Fruit fly (Drosophila melanogaster) whole organism, embryonic: ENCODE measurements around the gene Utx.

Source experiments
- Aef1 ChIP-seq: fragments of 200-800 bp; sonication (Bioruptor generic); IDR thresholded peaks from 3 replicates; pipeline ENCODE4 v1.3.6; 2022; ENCODE audit warnings: missing biosample characterization, missing genetic modification characterization
- Antp ChIP-seq: fragments of 200-800 bp; sonication (Bioruptor generic); optimal IDR thresholded peaks from 3 replicates; lab custom pipeline; 2016; ENCODE audit warnings: missing biosample characterization, missing genetic modification characterization
- Atf6 ChIP-seq: fragments of 200-800 bp; sonication (Bioruptor generic); IDR thresholded peaks from 2 replicates; pipeline ENCODE4 v1.3.6; 2022; ENCODE audit warnings: missing biosample characterization, missing genetic modification characterization
- CG1024 ChIP-seq: fragments of 200-800 bp; sonication (Bioruptor generic); IDR thresholded peaks from 2 replicates; pipeline ENCODE4 v1.3.6; 2022; ENCODE audit warnings: missing biosample characterization, missing genetic modification characterization
- CG13287 ChIP-seq: fragments of 200-800 bp; sonication (Bioruptor generic); IDR thresholded peaks from 2 replicates; pipeline ENCODE4 v1.3.6; 2022; ENCODE audit warnings: missing biosample characterization, missing genetic modification characterization; ENCODE audit not compliant: partially characterized antibody
- CG13624 ChIP-seq: fragments of 200-800 bp; sonication (Bioruptor generic); optimal IDR thresholded peaks from 2 replicates; lab custom pipeline; 2016; ENCODE audit warnings: missing biosample characterization, missing genetic modification characterization
- CG14710 ChIP-seq: fragments of 200-800 bp; sonication (Bioruptor generic); optimal IDR thresholded peaks from 3 replicates; lab custom pipeline; 2019; ENCODE audit warnings: missing biosample characterization, mild to moderate bottlenecking, missing genetic modification characterization, moderate library complexity
- CG17802 ChIP-seq: fragments of 200-800 bp; sonication (Bioruptor generic); optimal IDR thresholded peaks from 2 replicates; lab custom pipeline; 2018; ENCODE audit warnings: missing biosample characterization, mild to moderate bottlenecking, missing genetic modification characterization, moderate library complexity
- CG17912 ChIP-seq: fragments of 200-800 bp; sonication (Bioruptor generic); optimal IDR thresholded peaks from 2 replicates; lab custom pipeline; 2018; ENCODE audit warnings: missing biosample characterization, mild to moderate bottlenecking, missing genetic modification characterization
- CG1792 ChIP-seq: fragments of 200-800 bp; sonication (Bioruptor generic); optimal IDR thresholded peaks from 2 replicates; lab custom pipeline; 2016; ENCODE audit warnings: missing biosample characterization, missing genetic modification characterization
- CG32767 ChIP-seq: fragments of 200-800 bp; sonication (Bioruptor generic); IDR thresholded peaks from 2 replicates; pipeline ENCODE4 v1.3.6; 2022; ENCODE audit warnings: missing biosample characterization, missing genetic modification characterization
- CG3838 ChIP-seq: fragments of 200-800 bp; sonication (Bioruptor generic); optimal IDR thresholded peaks from 3 replicates; lab custom pipeline; 2016; ENCODE audit warnings: missing biosample characterization, missing genetic modification characterization
- CG4282 ChIP-seq: fragments of 200-800 bp; sonication (Bioruptor generic); optimal IDR thresholded peaks from 2 replicates; lab custom pipeline; 2016; ENCODE audit warnings: missing biosample characterization, missing genetic modification characterization
- CG5180 ChIP-seq: fragments of 200-800 bp; sonication (Bioruptor generic); optimal IDR thresholded peaks from 3 replicates; lab custom pipeline; 2017; ENCODE audit warnings: missing biosample characterization, missing genetic modification characterization, mild to moderate bottlenecking, moderate library complexity, missing genetic modification reagents
- CG6254 ChIP-seq: fragments of 200-800 bp; sonication (Bioruptor generic); optimal IDR thresholded peaks from 3 replicates; lab custom pipeline; 2017; ENCODE audit warnings: mild to moderate bottlenecking, missing biosample characterization, missing genetic modification reagents, missing genetic modification characterization
- CG8359 ChIP-seq: fragments of 200-800 bp; sonication (Bioruptor generic); optimal IDR thresholded peaks from 2 replicates; lab custom pipeline; 2017; ENCODE audit warnings: missing biosample characterization, mild to moderate bottlenecking, missing genetic modification characterization, borderline replicate concordance
- CkIIα-i1 ChIP-seq: fragments of 200-800 bp; sonication (Bioruptor generic); IDR thresholded peaks from 2 replicates; pipeline ENCODE4 v1.3.6; 2022; ENCODE audit warnings: missing biosample characterization, missing genetic modification characterization
- CrebB ChIP-seq: fragments of 200-800 bp; sonication (Bioruptor generic); optimal IDR thresholded peaks from 3 replicates; lab custom pipeline; 2018; ENCODE audit warnings: missing biosample characterization, mild to moderate bottlenecking, missing genetic modification characterization
- Dek ChIP-seq: fragments of 200-800 bp; sonication (Bioruptor generic); optimal IDR thresholded peaks from 3 replicates; lab custom pipeline; 2019; ENCODE audit warnings: missing biosample characterization, mild to moderate bottlenecking, missing genetic modification characterization, moderate library complexity
- Dp ChIP-seq: fragments of 200-800 bp; sonication (Bioruptor generic); optimal IDR thresholded peaks from 2 replicates; lab custom pipeline; 2018; ENCODE audit warnings: missing biosample characterization, mild to moderate bottlenecking, missing genetic modification characterization, moderate library complexity
- Hey ChIP-seq: fragments of 200-800 bp; sonication (Bioruptor generic); optimal IDR thresholded peaks from 3 replicates; lab custom pipeline; 2018; ENCODE audit warnings: missing biosample characterization, mild to moderate bottlenecking, missing genetic modification characterization
- Hmr ChIP-seq: fragments of 200-800 bp; sonication (Bioruptor generic); optimal IDR thresholded peaks from 3 replicates; lab custom pipeline; 2017; ENCODE audit warnings: mild to moderate bottlenecking, missing biosample characterization, missing genetic modification reagents, missing genetic modification characterization
- Hmx ChIP-seq: fragments of 200-800 bp; sonication (Bioruptor generic); optimal IDR thresholded peaks from 2 replicates; lab custom pipeline; 2016; ENCODE audit warnings: missing biosample characterization, missing genetic modification characterization
- Jarid2 ChIP-seq: fragments of 200-800 bp; sonication (Bioruptor generic); optimal IDR thresholded peaks from 3 replicates; lab custom pipeline; 2017; ENCODE audit warnings: mild to moderate bottlenecking, missing biosample characterization, missing genetic modification reagents, missing genetic modification characterization
- Neu2 ChIP-seq: fragments of 200-800 bp; sonication (Bioruptor generic); optimal IDR thresholded peaks from 3 replicates; lab custom pipeline; 2016; ENCODE audit warnings: missing biosample characterization, missing genetic modification characterization, borderline replicate concordance
- Oaz ChIP-seq: fragments of 200-800 bp; sonication (Bioruptor generic); IDR thresholded peaks from 2 replicates; pipeline ENCODE4 v1.3.6; 2022; ENCODE audit warnings: missing biosample characterization, missing genetic modification characterization
- Poxn ChIP-seq: fragments of 200-800 bp; sonication (Bioruptor generic); IDR thresholded peaks from 2 replicates; pipeline ENCODE4 v1.3.6; 2022; ENCODE audit warnings: missing biosample characterization, missing genetic modification characterization
- Ptx1 ChIP-seq: fragments of 200-800 bp; sonication (Bioruptor generic); IDR thresholded peaks from 2 replicates; pipeline ENCODE4 v1.3.6; 2022; ENCODE audit warnings: missing biosample characterization, missing genetic modification characterization
- Spps ChIP-seq: fragments of 200-800 bp; sonication (Bioruptor generic); optimal IDR thresholded peaks from 2 replicates; lab custom pipeline; 2018; ENCODE audit warnings: missing biosample characterization, mild to moderate bottlenecking, missing genetic modification characterization
- Trl ChIP-seq, 3 experiments: fragments of >200 bp in 2 of 3; fragments of 200-800 bp in 1 of 3; sonication (Bioruptor generic) in 1 of 3; optimal IDR thresholded peaks; 2 replicates in 1 of 3; 3 replicates in 2 of 3; lab custom pipeline; 2016 to 2017; ENCODE audit warnings: missing biosample characterization in 1 of 3, missing genetic modification characterization in 1 of 3
- Usf ChIP-seq: fragments of 200-800 bp; sonication (Bioruptor generic); optimal IDR thresholded peaks from 2 replicates; lab custom pipeline; 2017; ENCODE audit warnings: missing genotype, missing biosample characterization, missing genetic modification characterization
- ap ChIP-seq: fragments of 200-800 bp; sonication (Bioruptor generic); IDR thresholded peaks from 2 replicates; pipeline ENCODE4 v1.3.6; 2022; ENCODE audit warnings: missing biosample characterization, missing genetic modification characterization
- ara ChIP-seq: fragments of 200-800 bp; sonication (Bioruptor generic); IDR thresholded peaks from 2 replicates; pipeline ENCODE4 v1.3.6; 2022; ENCODE audit warnings: missing biosample characterization, missing genetic modification characterization
- cad ChIP-seq: fragments of >200 bp; optimal IDR thresholded peaks from 2 replicates; lab custom pipeline; 2017; ENCODE audit warnings: missing biosample characterization, missing genetic modification characterization
- crp ChIP-seq, 2 experiments: fragments of 200-800 bp; sonication (Bioruptor generic); optimal IDR thresholded peaks; 2 replicates in 1 of 2; 3 replicates in 1 of 2; lab custom pipeline; 2017; ENCODE audit warnings: missing biosample characterization in 2 of 2, missing genetic modification characterization in 2 of 2, mild to moderate bottlenecking in 1 of 2, moderate library complexity in 1 of 2
- emc ChIP-seq: fragments of 200-800 bp; sonication (Bioruptor generic); optimal IDR thresholded peaks from 2 replicates; lab custom pipeline; 2016; ENCODE audit warnings: missing biosample characterization, missing genetic modification characterization
- gt ChIP-seq: fragments of 200-800 bp; sonication (Bioruptor generic); IDR thresholded peaks from 2 replicates; pipeline ENCODE4 v1.3.6; 2022; ENCODE audit warnings: missing biosample characterization, missing genetic modification characterization
- lola ChIP-seq, 3 experiments: fragments of >200 bp in 2 of 3; fragments of 200-800 bp in 1 of 3; sonication (Bioruptor generic) in 1 of 3; optimal IDR thresholded peaks; 2 replicates each; lab custom pipeline; 2017 to 2019; ENCODE audit warnings: missing biosample characterization in 3 of 3, missing genetic modification characterization in 3 of 3, mild to moderate bottlenecking in 1 of 3, moderate library complexity in 1 of 3
- mirr ChIP-seq: fragments of 200-800 bp; sonication (Bioruptor generic); optimal IDR thresholded peaks from 3 replicates; lab custom pipeline; 2018; ENCODE audit warnings: missing biosample characterization, mild to moderate bottlenecking, missing genetic modification characterization
- nom ChIP-seq: fragments of 200-800 bp; sonication (Bioruptor generic); optimal IDR thresholded peaks from 2 replicates; lab custom pipeline; 2017; ENCODE audit warnings: missing biosample characterization, missing genetic modification characterization, mild to moderate bottlenecking, moderate library complexity, missing genetic modification reagents
- otp ChIP-seq: fragments of 200-800 bp; sonication (Bioruptor generic); IDR thresholded peaks from 3 replicates; pipeline ENCODE4, ENCODE4 v1.3.6; 2022; ENCODE audit warnings: missing biosample characterization, missing genetic modification characterization
- phol ChIP-seq: fragments of 200-800 bp; sonication (Bioruptor generic); optimal IDR thresholded peaks from 3 replicates; lab custom pipeline; 2018; ENCODE audit warnings: missing biosample characterization, mild to moderate bottlenecking, missing genetic modification characterization, moderate library complexity
- sens ChIP-seq: fragments of 200-800 bp; sonication (Bioruptor generic); peaks from one replicate; lab custom pipeline; 2016; ENCODE audit warnings: missing biosample characterization, missing genetic modification characterization
- stc ChIP-seq: fragments of 200-800 bp; sonication (Bioruptor generic); IDR thresholded peaks from 2 replicates; pipeline ENCODE4 v1.3.6; 2022; ENCODE audit warnings: missing biosample characterization, missing genetic modification characterization
- tap ChIP-seq: fragments of 200-800 bp; optimal IDR thresholded peaks from 3 replicates; lab custom pipeline; 2019; ENCODE audit warnings: missing biosample characterization, mild to moderate bottlenecking, missing genetic modification characterization, moderate library complexity
- tio ChIP-seq: fragments of 200-800 bp; sonication (Bioruptor generic); optimal IDR thresholded peaks from 2 replicates; lab custom pipeline; 2017; ENCODE audit warnings: missing biosample characterization, missing genetic modification characterization, inconsistent platforms
- toy ChIP-seq: fragments of 200-800 bp; sonication (Bioruptor generic); IDR thresholded peaks from 2 replicates; pipeline ENCODE4 v1.3.6; 2022; ENCODE audit warnings: missing biosample characterization, missing genetic modification characterization
- unpg ChIP-seq: fragments of 200-800 bp; sonication (Bioruptor generic); optimal IDR thresholded peaks from 3 replicates; lab custom pipeline; 2018; ENCODE audit warnings: missing biosample characterization, mild to moderate bottlenecking, missing genetic modification characterization, moderate library complexity
- zen2 ChIP-seq: fragments of 200-800 bp; sonication (Bioruptor generic); IDR thresholded peaks from 3 replicates; pipeline ENCODE4 v1.3.6; 2022; ENCODE audit warnings: missing biosample characterization, missing genetic modification characterization; ENCODE audit not compliant: partially characterized antibody
- zf30C ChIP-seq: fragments of 200-800 bp; sonication (Bioruptor generic); optimal IDR thresholded peaks from 3 replicates; lab custom pipeline; 2018; ENCODE audit warnings: missing biosample characterization, mild to moderate bottlenecking, missing genetic modification characterization
- zfh1 ChIP-seq: fragments of 200-800 bp; sonication (Bioruptor generic); IDR thresholded peaks from 3 replicates; pipeline ENCODE4 v1.3.6; 2022; ENCODE audit warnings: missing biosample characterization, missing genetic modification characterization

Gene Utx

DNA sequence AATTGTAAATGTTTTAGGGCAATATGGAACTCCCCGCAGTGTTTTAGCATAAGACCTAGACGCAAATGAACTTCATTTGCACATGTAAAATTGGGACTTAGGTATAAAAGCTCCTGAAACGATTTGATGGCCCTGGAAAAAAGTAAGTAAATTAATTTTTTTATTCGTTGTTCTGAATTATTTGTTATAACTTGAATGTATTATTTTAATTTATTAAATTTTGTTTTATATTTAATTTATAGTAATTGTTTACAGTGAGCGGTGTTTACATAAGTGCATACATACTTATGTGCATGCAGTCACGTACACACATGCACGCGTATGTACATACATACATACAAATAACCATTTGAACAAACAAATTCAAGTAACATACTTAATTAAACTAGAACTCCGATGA lies 2.2 kb downstream of the Utx start (continued):
- peak; percentile 29 for TF ChIP-seq CG17802 (tag; lab: Kevin White, UChicago)
- 0 out of 2 replicates have a peak, but pooled peaks have one; percentile 30 for TF ChIP-seq ara (GFP tag; lab: Robert Waterston, UW)
- no peak for TF ChIP-seq CG13287
- TF ChIP-seq ap, result no peak
- TF ChIP-seq CG8359, result peak; percentile 22
- no peak for TF ChIP-seq Hmr (GFP tag; lab: Kevin White, UChicago)
- TF ChIP-seq crp (GFP tag; optimal IDR thresholded peaks at IDR 0.05; lab: Kevin White, UChicago), result no peak
- TF ChIP-seq CG13624 (GFP tag; lab: Kevin White, UChicago), result no peak
- TF ChIP-seq Poxn (GFP tag; lab: Robert Waterston, UW), result no peak
- TF ChIP-seq Ptx1 (GFP tag; lab: Robert Waterston, UW), result no peak
- no peak for TF ChIP-seq CG4282 (GFP tag; lab: Kevin White, UChicago)
- no peak for TF ChIP-seq cad (GFP tag; lab: Kevin White, UChicago)
- TF ChIP-seq Antp (GFP tag; lab: Kevin White, UChicago), result no peak
- no peak for TF ChIP-seq sens (GFP tag; lab: Kevin White, UChicago)
- no peak for TF ChIP-seq emc (GFP tag; lab: Kevin White, UChicago)
- no peak for TF ChIP-seq Trl (optimal IDR thresholded peaks at IDR 0.05; lab: Kevin White, UChicago)
- no peak for TF ChIP-seq Trl (GFP tag; optimal IDR thresholded peaks at IDR 0.05; lab: Kevin White, UChicago)
- no peak for TF ChIP-seq CG1024 (GFP tag; lab: Robert Waterston, UW)
- no peak for TF ChIP-seq tap
- TF ChIP-seq CG1792 (GFP tag; lab: Kevin White, UChicago), result no peak
- peak; percentile 61 for TF ChIP-seq CG14710 (tag; lab: Kevin White, UChicago)
- no peak for TF ChIP-seq Aef1 (GFP tag; lab: Robert Waterston, UW)
- TF ChIP-seq CG32767 (GFP tag; lab: Robert Waterston, UW), result no peak
- no peak for TF ChIP-seq zen2
- TF ChIP-seq zfh1 (GFP tag; lab: Robert Waterston, UW), result no peak
- TF ChIP-seq Neu2 (GFP tag; lab: Kevin White, UChicago), result no peak
- TF ChIP-seq Oaz (GFP tag; lab: Robert Waterston, UW), result no peak
- TF ChIP-seq CG6254, result peak; percentile 69
- no peak for TF ChIP-seq CG3838
- no peak for TF ChIP-seq tio (GFP tag; lab: Kevin White, UChicago)
- no peak for TF ChIP-seq Jarid2 (GFP tag; lab: Kevin White, UChicago)
- no peak for TF ChIP-seq Dp (GFP tag; lab: Kevin White, UChicago)
- TF ChIP-seq stc (GFP tag; lab: Robert Waterston, UW), result peak; percentile 64
- no peak for TF ChIP-seq zf30C (GFP tag; lab: Kevin White, UChicago)
- TF ChIP-seq Atf6 (GFP tag; lab: Robert Waterston, UW), result no peak
- no peak for TF ChIP-seq CG17912 (GFP tag; lab: Kevin White, UChicago)
- TF ChIP-seq nom (GFP tag; lab: Kevin White, UChicago), result peak; percentile 38
- no peak for TF ChIP-seq Usf (GFP tag; lab: Kevin White, UChicago)
- no peak for TF ChIP-seq Dek
- no peak for TF ChIP-seq Hmx (GFP tag; lab: Kevin White, UChicago)
- no peak for TF ChIP-seq CG5180 (GFP tag; lab: Kevin White, UChicago)
- no peak for TF ChIP-seq Hey (tag; lab: Kevin White, UChicago)
- TF ChIP-seq gt (GFP tag; lab: Robert Waterston, UW), result no peak
- peak; percentile 54 for TF ChIP-seq Spps
- TF ChIP-seq phol, result peak; percentile 37
- no peak for TF ChIP-seq CkIIα-i1 (GFP tag; lab: Robert Waterston, UW)
- TF ChIP-seq CrebB (tag; lab: Kevin White, UChicago), result no peak
- TF ChIP-seq mirr (GFP tag; lab: Kevin White, UChicago), result no peak
- no peak for TF ChIP-seq toy (GFP tag; lab: Robert Waterston, UW)
- TF ChIP-seq otp (GFP tag; lab: Robert Waterston, UW), result no peak; the same call in 2 of the 3 replicates
- TF ChIP-seq unpg (GFP tag; lab: Kevin White, UChicago), result no peak
- peak in 1 of 3 experiments; percentile 45 for TF ChIP-seq lola (GFP tag; optimal IDR thresholded peaks at IDR 0.05; lab: Kevin White, UChicago)
